Fruit fly (Drosophila melanogaster) whole organism, prepupa: ENCODE results near the gene Bre1.

Experiments used
- Blimp-1 ChIP-seq: fragments of 200-800 bp; sonication (Bioruptor generic); optimal IDR thresholded peaks from 3 replicates; lab custom pipeline; 2017; ENCODE audit warnings: missing biosample characterization, missing genetic modification characterization, mild to moderate bottlenecking, moderate library complexity, missing genetic modification reagents
- CG10631 ChIP-seq: fragments of 200-800 bp; sonication (Bioruptor generic); optimal IDR thresholded peaks from 2 replicates; lab custom pipeline; 2016; ENCODE audit warnings: missing biosample characterization, missing genetic modification characterization
- CG11294 ChIP-seq: fragments of 200-800 bp; sonication (Bioruptor generic); IDR thresholded peaks from 2 replicates; pipeline ENCODE4 v1.3.6; 2022; ENCODE audit warnings: missing biosample characterization, missing genetic modification characterization
- CG11902 ChIP-seq: fragments of 200-800 bp; sonication (Bioruptor generic); optimal IDR thresholded peaks from 3 replicates; lab custom pipeline; 2016; ENCODE audit warnings: missing biosample characterization, missing genetic modification characterization
- CG15336 ChIP-seq: fragments of 200-800 bp; sonication (Bioruptor generic); IDR thresholded peaks from 2 replicates; pipeline ENCODE4 v1.3.6; 2022; ENCODE audit warnings: missing biosample characterization, missing genetic modification characterization
- CG1621 ChIP-seq: fragments of 200-800 bp; sonication (Bioruptor generic); optimal IDR thresholded peaks from 3 replicates; lab custom pipeline; 2018; ENCODE audit warnings: missing biosample characterization, mild to moderate bottlenecking, missing genetic modification characterization
- CG16779 ChIP-seq: fragments of 200-800 bp; sonication (Bioruptor generic); optimal IDR thresholded peaks from 3 replicates; lab custom pipeline; 2017; ENCODE audit warnings: missing biosample characterization, mild to moderate bottlenecking, missing genetic modification characterization
- CG3032 ChIP-seq: fragments of 200-800 bp; optimal IDR thresholded peaks from 2 replicates; lab custom pipeline; 2019; ENCODE audit warnings: missing biosample characterization, mild to moderate bottlenecking, missing genetic modification characterization, moderate library complexity
- CG31627 ChIP-seq: fragments of 200-800 bp; sonication (Bioruptor generic); optimal IDR thresholded peaks from 3 replicates; lab custom pipeline; 2016; ENCODE audit warnings: missing biosample characterization, missing genetic modification characterization
- CG32006 ChIP-seq: fragments of 200-800 bp; sonication (Bioruptor generic); optimal IDR thresholded peaks from 3 replicates; lab custom pipeline; 2017; ENCODE audit warnings: missing biosample characterization, mild to moderate bottlenecking, missing genetic modification characterization
- CG34406 ChIP-seq: fragments of 200-800 bp; sonication (Bioruptor generic); optimal IDR thresholded peaks from 3 replicates; lab custom pipeline; 2016; ENCODE audit warnings: missing biosample characterization, missing genetic modification characterization
- CG3919 ChIP-seq: fragments of 200-800 bp; sonication (Bioruptor generic); optimal IDR thresholded peaks from 3 replicates; lab custom pipeline; 2016; ENCODE audit warnings: missing biosample characterization, missing genetic modification characterization
- CG6163 ChIP-seq: fragments of 200-800 bp; sonication (Bioruptor generic); IDR thresholded peaks from 3 replicates; pipeline ENCODE4 v1.3.6; 2022; ENCODE audit warnings: missing biosample characterization, missing genetic modification characterization
- CG6276 ChIP-seq: fragments of 200-800 bp; sonication (Bioruptor generic); optimal IDR thresholded peaks from 2 replicates; lab custom pipeline; 2017; ENCODE audit warnings: missing biosample characterization, mild to moderate bottlenecking, missing genetic modification characterization
- CG6808 ChIP-seq: fragments of 200-800 bp; sonication (Bioruptor generic); optimal IDR thresholded peaks from 3 replicates; lab custom pipeline; 2017; ENCODE audit warnings: missing biosample characterization, missing genetic modification characterization, mild to moderate bottlenecking, moderate library complexity, missing genetic modification reagents
- CG8632 ChIP-seq: fragments of 200-800 bp; sonication (Bioruptor generic); optimal IDR thresholded peaks from 3 replicates; lab custom pipeline; 2016; ENCODE audit warnings: missing biosample characterization, missing genetic modification characterization
- CG9139 ChIP-seq: fragments of 200-800 bp; sonication (Bioruptor generic); optimal IDR thresholded peaks from 3 replicates; lab custom pipeline; 2017; ENCODE audit warnings: missing biosample characterization, mild to moderate bottlenecking, missing genetic modification characterization
- Eip75B ChIP-seq: fragments of 200-800 bp; sonication (Bioruptor generic); optimal IDR thresholded peaks from 3 replicates; lab custom pipeline; 2016; ENCODE audit warnings: missing biosample characterization, missing genetic modification characterization
- Eip78C ChIP-seq: fragments of 200-800 bp; sonication (Bioruptor generic); peaks from one replicate; lab custom pipeline; 2016; ENCODE audit warnings: missing biosample characterization, missing genetic modification characterization
- Ets21C ChIP-seq: fragments of 200-800 bp; sonication (Bioruptor generic); optimal IDR thresholded peaks from 3 replicates; lab custom pipeline; 2016; ENCODE audit warnings: missing biosample characterization, missing genetic modification characterization
- Ets96B ChIP-seq: fragments of 200-800 bp; optimal IDR thresholded peaks from 2 replicates; lab custom pipeline; 2019; ENCODE audit warnings: missing biosample characterization, mild to moderate bottlenecking, missing genetic modification characterization, moderate library complexity
- Gug ChIP-seq: fragments of 200-800 bp; sonication (Bioruptor generic); IDR thresholded peaks from 2 replicates; pipeline ENCODE4 v1.3.6; 2022; ENCODE audit warnings: missing biosample characterization, missing genetic modification characterization
- Hr4 ChIP-seq: fragments of 200-800 bp; sonication (Bioruptor generic); optimal IDR thresholded peaks from 3 replicates; lab custom pipeline; 2016; ENCODE audit warnings: missing biosample characterization, missing genetic modification characterization
- Smox ChIP-seq: fragments of 200-800 bp; sonication (Bioruptor generic); optimal IDR thresholded peaks from 3 replicates; lab custom pipeline; 2016; ENCODE audit warnings: missing biosample characterization, missing genetic modification characterization
- Sox102F ChIP-seq: fragments of 200-800 bp; sonication (Bioruptor generic); optimal IDR thresholded peaks from 2 replicates; lab custom pipeline; 2016; ENCODE audit warnings: missing biosample characterization, mild to moderate bottlenecking, missing genetic modification characterization
- Sox14 ChIP-seq: fragments of 200-800 bp; sonication (Bioruptor generic); optimal IDR thresholded peaks from 3 replicates; lab custom pipeline; 2016; ENCODE audit warnings: missing biosample characterization, missing genetic modification characterization
- achi ChIP-seq: fragments of 200-800 bp; sonication (Bioruptor generic); optimal IDR thresholded peaks from 3 replicates; lab custom pipeline; 2016; ENCODE audit warnings: missing biosample characterization, missing genetic modification characterization
- acj6 ChIP-seq: fragments of 200-800 bp; sonication (Bioruptor generic); optimal IDR thresholded peaks from 3 replicates; lab custom pipeline; 2016; ENCODE audit warnings: missing biosample characterization, missing genetic modification characterization
- cyc ChIP-seq: fragments of 200-800 bp; sonication (Bioruptor generic); optimal IDR thresholded peaks from 3 replicates; lab custom pipeline; 2016; ENCODE audit warnings: missing biosample characterization, missing genetic modification characterization
- dac ChIP-seq: fragments of 200-800 bp; sonication (Bioruptor generic); optimal IDR thresholded peaks from 2 replicates; lab custom pipeline; 2017; ENCODE audit warnings: missing biosample characterization, mild to moderate bottlenecking, missing genetic modification characterization
- eg ChIP-seq: fragments of 200-800 bp; sonication (Bioruptor generic); IDR thresholded peaks from 3 replicates; pipeline ENCODE4 v1.3.6; 2022; ENCODE audit warnings: missing biosample characterization, missing genetic modification characterization
- fd59A ChIP-seq: fragments of 200-800 bp; sonication (Bioruptor generic); optimal IDR thresholded peaks from 2 replicates; lab custom pipeline; 2017; ENCODE audit warnings: missing biosample characterization, mild to moderate bottlenecking, missing genetic modification characterization, missing genetic modification reagents
- fd85E ChIP-seq: fragments of 200-800 bp; sonication (Bioruptor generic); optimal IDR thresholded peaks from 3 replicates; lab custom pipeline; 2016; ENCODE audit warnings: missing biosample characterization, missing genetic modification characterization
- fkh ChIP-seq: fragments of 200-800 bp; sonication (Bioruptor generic); optimal IDR thresholded peaks from 3 replicates; lab custom pipeline; 2017; ENCODE audit warnings: missing biosample characterization, mild to moderate bottlenecking, missing genetic modification characterization, moderate library complexity
- lz ChIP-seq: fragments of 200-800 bp; sonication (Bioruptor generic); optimal IDR thresholded peaks from 3 replicates; lab custom pipeline; 2016; ENCODE audit warnings: missing biosample characterization, missing genetic modification characterization
- net ChIP-seq: fragments of 200-800 bp; sonication (Bioruptor generic); optimal IDR thresholded peaks from 3 replicates; lab custom pipeline; 2016; ENCODE audit warnings: missing biosample characterization, missing genetic modification characterization
- pdm3 ChIP-seq: fragments of 200-800 bp; sonication (Bioruptor generic); optimal IDR thresholded peaks from 3 replicates; lab custom pipeline; 2016; ENCODE audit warnings: missing biosample characterization, missing genetic modification characterization
- spab ChIP-seq: fragments of 200-800 bp; sonication (Bioruptor generic); optimal IDR thresholded peaks from 2 replicates; lab custom pipeline; 2017; ENCODE audit warnings: missing biosample characterization, mild to moderate bottlenecking, missing genetic modification characterization, missing genetic modification reagents
- ss ChIP-seq, 2 experiments: fragments of 200-800 bp; sonication (Bioruptor generic); optimal IDR thresholded peaks; 2 replicates in 1 of 2; 3 replicates in 1 of 2; lab custom pipeline; 2017 to 2018; ENCODE audit warnings: mild to moderate bottlenecking in 2 of 2, missing biosample characterization in 2 of 2, missing genetic modification characterization in 2 of 2, moderate library complexity in 1 of 2
- topi ChIP-seq: fragments of 200-800 bp; sonication (Bioruptor generic); optimal IDR thresholded peaks from 3 replicates; lab custom pipeline; 2016; ENCODE audit warnings: missing biosample characterization, missing genetic modification characterization

The Bre1 gene

dm6 chr3L:5802063-5802531 is 8.1 kb upstream of the Bre1 start (continued):
- TF ChIP-seq eg (GFP tag; lab: Robert Waterston, UW) (peak; percentile 51; the same call in 1 of the 3 replicates), CG3032 (tag; lab: Kevin White, UChicago) (no peak), dac (GFP tag; lab: Kevin White, UChicago) (no peak), Ets21C (no peak), CG34406 (GFP tag; lab: Kevin White, UChicago) (peak; percentile 8), fd85E (GFP tag; lab: Kevin White, UChicago) (no peak), CG10631 (no peak), topi (GFP tag; lab: Kevin White, UChicago) (no peak), Smox (GFP tag; lab: Kevin White, UChicago) (no peak), Sox102F (GFP tag; lab: Kevin White, UChicago) (no peak), spab (GFP tag; lab: Kevin White, UChicago) (no peak), acj6 (GFP tag; lab: Kevin White, UChicago) (no peak), Eip75B (peak; percentile 59), CG16779 (tag; lab: Kevin White, UChicago) (no peak), CG15336 (GFP tag; lab: Robert Waterston, UW) (peak; percentile 63), CG9139 (no peak), ss (GFP tag; optimal IDR thresholded peaks at IDR 0.05; lab: Kevin White, UChicago) (no peak), Blimp-1 (no peak)

- no peak for TF ChIP-seq CG11294 (GFP tag; lab: Robert Waterston, UW)
- no peak for TF ChIP-seq CG6808 (GFP tag; lab: Kevin White, UChicago)
- no peak for TF ChIP-seq CG11902 (GFP tag; lab: Kevin White, UChicago)
- TF ChIP-seq CG32006 (GFP tag; lab: Kevin White, UChicago): no peak
- no peak for TF ChIP-seq dac (GFP tag; lab: Kevin White, UChicago)
- no peak for TF ChIP-seq Ets96B (tag; lab: Kevin White, UChicago)
- TF ChIP-seq CG1621 (tag; lab: Kevin White, UChicago): no peak
- no peak for TF ChIP-seq Gug
- no peak for TF ChIP-seq achi (GFP tag; lab: Kevin White, UChicago)
- TF ChIP-seq lz (GFP tag; lab: Kevin White, UChicago): no peak
- TF ChIP-seq CG6276 (GFP tag; lab: Kevin White, UChicago): no peak
- TF ChIP-seq spab (GFP tag; lab: Kevin White, UChicago): no peak
- TF ChIP-seq CG10631: no peak
- TF ChIP-seq CG16779 (tag; lab: Kevin White, UChicago): no peak
- TF ChIP-seq Eip75B: no peak
- no peak for TF ChIP-seq fd59A (GFP tag; lab: Kevin White, UChicago)
Observed at dm6 chr3L:5797274-5797673, 3.3 kb upstream of the Bre1 start.

- TF ChIP-seq Sox14 (GFP tag; lab: Kevin White, UChicago): no peak
- TF ChIP-seq cyc (GFP tag; lab: Kevin White, UChicago): no peak
- no peak for TF ChIP-seq CG11902 (GFP tag; lab: Kevin White, UChicago)
- 0 out of 3 replicates have a peak, but pooled peaks have one; percentile 41 for TF ChIP-seq eg (GFP tag; lab: Robert Waterston, UW)
- peak; percentile 32; the same call in 1 of the 2 replicates for TF ChIP-seq CG15336 (GFP tag; lab: Robert Waterston, UW)
- TF ChIP-seq Smox (GFP tag; lab: Kevin White, UChicago): no peak
- TF ChIP-seq net (GFP tag; lab: Kevin White, UChicago): no peak
- TF ChIP-seq CG8632 (GFP tag; lab: Kevin White, UChicago): no peak
- no peak for TF ChIP-seq Hr4 (GFP tag; lab: Kevin White, UChicago)
- no peak for TF ChIP-seq CG3919 (GFP tag; lab: Kevin White, UChicago)
- no peak for TF ChIP-seq acj6 (GFP tag; lab: Kevin White, UChicago)
- no peak for TF ChIP-seq CG34406 (GFP tag; lab: Kevin White, UChicago)
- peak; percentile 24; the same call in 1 of the 3 replicates for TF ChIP-seq CG6163 (GFP tag; lab: Robert Waterston, UW)
- no peak for TF ChIP-seq pdm3 (GFP tag; lab: Kevin White, UChicago)
- TF ChIP-seq fkh (GFP tag; lab: Kevin White, UChicago): no peak
- TF ChIP-seq achi (GFP tag; lab: Kevin White, UChicago): no peak
- peak; percentile 52 for TF ChIP-seq Eip78C (GFP tag; lab: Kevin White, UChicago)
- TF ChIP-seq lz (GFP tag; lab: Kevin White, UChicago): no peak
- no peak for TF ChIP-seq CG31627 (GFP tag; lab: Kevin White, UChicago)
Observed at dm6 chr3L:5796493-5796998, 2.6 kb upstream of the Bre1 start, which contains the start of gene Tektin-C. Gene Tektin-C (minus strand): TSS chr3L:5796543.
